Fruit fly (Drosophila melanogaster) whole organism, pupa: Measurements from ENCODE around the gene CG4218.

Experiments used
- CG8301 ChIP-seq: fragments of 200-800 bp; sonication (Bioruptor generic); optimal IDR thresholded peaks from 2 replicates; lab custom pipeline; 2018; ENCODE audit warnings: missing biosample characterization, mild to moderate bottlenecking, missing genetic modification characterization
- D1 ChIP-seq: fragments of 200-800 bp; sonication (Bioruptor generic); optimal IDR thresholded peaks from 2 replicates; lab custom pipeline; 2018; ENCODE audit warnings: missing biosample characterization, mild to moderate bottlenecking, missing genetic modification characterization, moderate library complexity
- EcR ChIP-seq: fragments of 200-800 bp; sonication (Bioruptor generic); optimal IDR thresholded peaks from 3 replicates; lab custom pipeline; 2019; ENCODE audit warnings: missing biosample characterization, missing genetic modification characterization, mild to moderate bottlenecking, moderate library complexity, missing genetic modification reagents

DNA sequence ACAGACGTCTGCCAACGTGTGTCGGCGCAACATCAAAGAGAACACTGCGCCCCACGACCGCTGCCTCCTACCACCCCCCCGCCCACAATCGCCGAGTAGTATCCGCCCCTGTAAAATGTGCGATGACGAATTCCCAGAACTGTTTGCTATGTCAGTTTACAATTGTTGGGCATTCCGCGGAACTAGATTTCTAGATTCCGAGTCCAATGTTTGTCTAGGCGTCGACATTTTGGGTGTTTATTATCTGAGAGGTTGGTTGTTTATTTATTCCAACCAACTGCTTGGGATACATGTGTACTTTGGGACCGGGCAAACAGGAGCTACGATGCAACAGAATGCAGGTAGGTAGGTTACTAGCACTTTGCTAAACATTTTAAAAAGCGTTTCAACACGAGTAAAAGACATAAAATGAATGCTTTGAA, 3.6 kb downstream of the CG4218 start:
- TF ChIP-seq CG8301: no peak
- no peak for TF ChIP-seq D1 (tag; lab: Kevin White, UChicago)
- TF ChIP-seq EcR: no peak
